Worm (Caenorhabditis elegans) whole organism, L4 larva: ENCODE results near the gene clec-161.

Experiments used
- ceh-28 ChIP-seq: fragments of 150-350 bp; optimal IDR thresholded peaks from 2 replicates; lab custom pipeline; 2014; ENCODE audit warnings: missing biosample characterization, missing genetic modification reagents, missing genetic modification characterization
- lin-13 ChIP-seq: fragments of 150-350 bp; optimal IDR thresholded peaks from 2 replicates; lab custom pipeline; 2014; ENCODE audit warnings: missing biosample characterization, missing genetic modification reagents, missing genetic modification characterization
- lin-29 ChIP-seq: fragments of 200-800 bp; sonication (Bioruptor generic); IDR thresholded peaks from 2 replicates; pipeline ENCODE4 v1.3.6; 2022; ENCODE audit warnings: missing genetic modification reagents, missing genetic modification characterization, missing compliant biosample characterization
- nhr-10 ChIP-seq: fragments of 150-350 bp; optimal IDR thresholded peaks from 2 replicates; lab custom pipeline; 2014; ENCODE audit warnings: missing biosample characterization, missing genetic modification characterization
- nhr-11 ChIP-seq: fragments of 150-350 bp; optimal IDR thresholded peaks from 2 replicates; lab custom pipeline; 2014; ENCODE audit warnings: missing biosample characterization, missing genetic modification characterization
- nhr-48 ChIP-seq: sonication (generic microtip); optimal IDR thresholded peaks from 2 replicates; lab custom pipeline; 2016; ENCODE audit warnings: mild to moderate bottlenecking, missing genetic modification characterization, missing compliant biosample characterization
- nhr-77 ChIP-seq: fragments of 150-350 bp; optimal IDR thresholded peaks from 2 replicates; lab custom pipeline; 2014; ENCODE audit warnings: missing biosample characterization, missing genetic modification characterization
- saeg-2 ChIP-seq: fragments of 200-800 bp; sonication (Bioruptor generic); IDR thresholded peaks from 2 replicates; pipeline ENCODE4 v1.3.6; 2022; ENCODE audit warnings: missing genetic modification reagents, missing genetic modification characterization, missing compliant biosample characterization

DNA sequence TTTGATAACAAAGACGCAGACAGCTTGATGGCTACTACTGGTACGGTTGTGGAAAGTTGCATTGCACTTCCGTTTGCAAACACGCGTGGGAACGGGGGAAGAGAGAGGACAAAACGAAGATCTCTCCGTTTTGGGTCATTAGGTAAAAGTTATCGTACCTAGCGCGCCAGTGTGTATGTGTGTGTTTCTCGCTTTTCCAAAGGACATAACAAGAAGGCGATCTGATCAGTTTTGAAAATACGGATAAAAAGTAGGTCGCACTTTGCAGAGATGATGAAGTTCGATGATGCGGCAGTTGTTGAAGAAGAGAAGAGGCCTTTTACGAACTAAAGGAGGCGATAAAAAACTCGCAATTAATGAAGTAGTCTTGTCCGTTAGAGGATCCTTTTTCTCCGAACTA lies 36.5 kb upstream of the clec-161 start:
- no peak for TF ChIP-seq nhr-11 (tag; lab: Kevin White, UChicago)
- no peak for TF ChIP-seq lin-29
- TF ChIP-seq ceh-28, result no peak
- no peak for TF ChIP-seq nhr-48 (tag; lab: Kevin White, UChicago)
- no peak for TF ChIP-seq saeg-2 (GFP tag; lab: Robert Waterston, UW)
- no peak for TF ChIP-seq nhr-10 (tag; lab: Kevin White, UChicago)
- TF ChIP-seq nhr-77 (tag; lab: Kevin White, UChicago), result no peak
- no peak for TF ChIP-seq lin-13
